Worm (Caenorhabditis elegans) whole organism, L1 larva: Measurements from ENCODE around the gene C07H6.2.

Experiments
- C16A3.4 ChIP-seq: fragments of 150-350 bp; optimal IDR thresholded peaks from 2 replicates; lab custom pipeline; 2014; ENCODE audit warnings: missing biosample characterization, missing genetic modification characterization
- F16B12.6 ChIP-seq: fragments of 150-350 bp; optimal IDR thresholded peaks from 2 replicates; lab custom pipeline; 2014; ENCODE audit warnings: missing biosample characterization, missing genetic modification characterization
- alr-1 ChIP-seq: fragments of 200-800 bp; sonication (Bioruptor generic); optimal IDR thresholded peaks from 2 replicates; lab custom pipeline; 2018; ENCODE audit warnings: borderline replicate concordance, mild to moderate bottlenecking, missing genetic modification characterization, missing compliant biosample characterization
- blmp-1 ChIP-seq: fragments of 150-350 bp; optimal IDR thresholded peaks from 2 replicates; lab custom pipeline; 2014; ENCODE audit warnings: missing biosample characterization, missing genetic modification characterization
- ceh-82 ChIP-seq, 3 experiments: fragments of 150-350 bp in 1 of 3; sonication (generic microtip) in 2 of 3; optimal IDR thresholded peaks; 2 replicates each; lab custom pipeline; 2014 to 2017; ENCODE audit warnings: missing biosample characterization in 3 of 3, missing genetic modification characterization in 3 of 3
- ceh-90 ChIP-seq: sonication (generic microtip); optimal IDR thresholded peaks from 2 replicates; lab custom pipeline; 2016; ENCODE audit warnings: missing genetic modification characterization, missing compliant biosample characterization
- dpl-1 ChIP-seq, 3 experiments: fragments of 150-350 bp in 2 of 3; sonication (generic microtip) in 1 of 3; optimal IDR thresholded peaks; 2 replicates each; lab custom pipeline; 2014 to 2017; ENCODE audit warnings: missing biosample characterization in 3 of 3, missing genetic modification characterization in 3 of 3, missing genetic modification reagents in 3 of 3
- dsc-1 ChIP-seq: sonication (generic microtip); optimal IDR thresholded peaks from 2 replicates; lab custom pipeline; 2016; ENCODE audit warnings: mild to moderate bottlenecking, missing genetic modification characterization, missing compliant biosample characterization
- efl-1 ChIP-seq, 4 experiments: fragments of 150-350 bp; optimal IDR thresholded peaks in 3 of 4; peaks in 1 of 4; 1 replicate in 1 of 4; 2 replicates in 3 of 4; lab custom pipeline; 2014; ENCODE audit warnings: missing biosample characterization in 2 of 4, missing genetic modification characterization in 2 of 4, missing genetic modification reagents in 2 of 4
- egl-13 ChIP-seq: sonication (generic microtip); optimal IDR thresholded peaks from 2 replicates; lab custom pipeline; 2016; ENCODE audit warnings: missing genotype, missing genetic modification reagents, missing genetic modification characterization, missing compliant biosample characterization
- elt-2 ChIP-seq: sonication (generic microtip); optimal IDR thresholded peaks from 2 replicates; lab custom pipeline; 2016; ENCODE audit warnings: missing genetic modification characterization, mild to moderate bottlenecking, inconsistent platforms, missing compliant biosample characterization, missing genetic modification reagents
- elt-3 ChIP-seq, 6 experiments: fragments of 150-350 bp in 1 of 6; sonication (generic microtip); optimal IDR thresholded peaks; 2 replicates each; lab custom pipeline; 2017 to 2018; ENCODE audit warnings: missing biosample characterization in 6 of 6, missing genetic modification characterization in 6 of 6, inconsistent platforms in 1 of 6
- fkh-10 ChIP-seq: sonication (generic microtip); optimal IDR thresholded peaks from 2 replicates; lab custom pipeline; 2017; ENCODE audit warnings: missing biosample characterization, missing genetic modification reagents, missing genetic modification characterization
- grh-1 ChIP-seq: fragments of 200-800 bp; sonication (Bioruptor generic); IDR thresholded peaks from 2 replicates; pipeline ENCODE4 v1.3.6; 2022; ENCODE audit warnings: missing genetic modification reagents, missing genetic modification characterization, missing compliant biosample characterization
- hpl-2 ChIP-seq: fragments of 150-350 bp; optimal IDR thresholded peaks from 2 replicates; lab custom pipeline; 2014; ENCODE audit warnings: missing biosample characterization, missing genetic modification reagents, missing genetic modification characterization
- irx-1 ChIP-seq: sonication (generic microtip); optimal IDR thresholded peaks from 2 replicates; lab custom pipeline; 2016; ENCODE audit warnings: missing genetic modification characterization, missing compliant biosample characterization
- isw-1 ChIP-seq: fragments of 200-800 bp; sonication (Bioruptor generic); IDR thresholded peaks from 2 replicates; pipeline ENCODE4 v1.3.6; 2022; ENCODE audit warnings: missing genetic modification characterization, missing compliant biosample characterization
- jun-1 ChIP-seq: fragments of 150-350 bp; optimal IDR thresholded peaks from 2 replicates; lab custom pipeline; 2014; ENCODE audit warnings: missing biosample characterization, missing genetic modification reagents, missing genetic modification characterization
- lin-13 ChIP-seq: fragments of 150-350 bp; optimal IDR thresholded peaks from 2 replicates; lab custom pipeline; 2014; ENCODE audit warnings: missing biosample characterization, missing genetic modification reagents, missing genetic modification characterization
- lin-14 ChIP-seq: fragments of 200-800 bp; sonication (Bioruptor generic); optimal IDR thresholded peaks from 2 replicates; lab custom pipeline; 2018; ENCODE audit warnings: mild to moderate bottlenecking, missing genetic modification characterization, moderate library complexity, missing compliant biosample characterization
- lsy-2 ChIP-seq, 2 experiments: fragments of 150-350 bp; optimal IDR thresholded peaks; 2 replicates each; lab custom pipeline; 2014; ENCODE audit warnings: missing biosample characterization in 2 of 2, missing genetic modification characterization in 2 of 2
- mdl-1 ChIP-seq, 2 experiments: fragments of 150-350 bp; optimal IDR thresholded peaks; 2 replicates each; lab custom pipeline; 2014 to 2017; ENCODE audit warnings: missing biosample characterization in 2 of 2, missing genetic modification characterization in 2 of 2, inconsistent platforms in 1 of 2
- nhr-19 ChIP-seq: fragments of 200-800 bp; sonication (Bioruptor generic); conservative IDR thresholded peaks from 2 replicates; pipeline ENCODE4 v1.3.6; 2022; ENCODE audit warnings: missing genetic modification characterization, missing compliant biosample characterization
- nhr-20 ChIP-seq: sonication (generic microtip); optimal IDR thresholded peaks from 2 replicates; lab custom pipeline; 2016; ENCODE audit warnings: mild to moderate bottlenecking, missing genetic modification characterization, missing compliant biosample characterization
- nhr-28 ChIP-seq: fragments of 150-350 bp; optimal IDR thresholded peaks from 2 replicates; lab custom pipeline; 2014; ENCODE audit warnings: missing biosample characterization, missing genetic modification characterization
- nhr-71 ChIP-seq: sonication (generic microtip); optimal IDR thresholded peaks from 2 replicates; lab custom pipeline; 2016; ENCODE audit warnings: mild to moderate bottlenecking, missing genetic modification characterization, moderate library complexity, missing compliant biosample characterization
- nhr-76 ChIP-seq: sonication (generic microtip); optimal IDR thresholded peaks from 2 replicates; lab custom pipeline; 2017; ENCODE audit warnings: missing biosample characterization, missing genetic modification characterization
- nhr-77 ChIP-seq: fragments of 150-350 bp; optimal IDR thresholded peaks from 2 replicates; lab custom pipeline; 2014; ENCODE audit warnings: missing biosample characterization, missing genetic modification characterization
- nhr-85 ChIP-seq: sonication (generic microtip); peaks from one replicate; lab custom pipeline; 2016; ENCODE audit warnings: missing genetic modification characterization, inconsistent platforms, missing compliant biosample characterization
- nhr-90 ChIP-seq: sonication (generic microtip); optimal IDR thresholded peaks from 2 replicates; lab custom pipeline; 2016; ENCODE audit warnings: mild to moderate bottlenecking, missing genetic modification characterization, missing compliant biosample characterization; ENCODE audit not compliant: poor library complexity
- pag-3 ChIP-seq: sonication (generic microtip); optimal IDR thresholded peaks from 2 replicates; lab custom pipeline; 2017; ENCODE audit warnings: missing genetic modification characterization, mild to moderate bottlenecking, missing compliant biosample characterization, antibody characterized with exemption, borderline replicate concordance; ENCODE audit not compliant: insufficient read depth
- pqm-1 ChIP-seq: sonication (generic microtip); optimal IDR thresholded peaks from 3 replicates; lab custom pipeline; 2017; ENCODE audit warnings: missing biosample characterization, missing genetic modification characterization
- rnt-1 ChIP-seq: sonication (generic microtip); optimal IDR thresholded peaks from 2 replicates; lab custom pipeline; 2016; ENCODE audit warnings: mild to moderate bottlenecking, missing genetic modification characterization, moderate library complexity, missing compliant biosample characterization
- snu-23 ChIP-seq: sonication (generic microtip); optimal IDR thresholded peaks from 2 replicates; lab custom pipeline; 2016; ENCODE audit warnings: missing genetic modification characterization, missing compliant biosample characterization
- sup-37 ChIP-seq: fragments of 200-800 bp; sonication (Bioruptor generic); optimal IDR thresholded peaks from 2 replicates; lab custom pipeline; 2018; ENCODE audit warnings: mild to moderate bottlenecking, missing genetic modification characterization, missing compliant biosample characterization
- tbx-2 ChIP-seq: sonication (generic microtip); optimal IDR thresholded peaks from 2 replicates; lab custom pipeline; 2016; ENCODE audit warnings: missing genetic modification characterization, missing compliant biosample characterization
- unc-30 ChIP-seq: sonication (generic microtip); optimal IDR thresholded peaks from 2 replicates; lab custom pipeline; 2017; ENCODE audit warnings: missing biosample characterization, missing genetic modification characterization
- unc-62 ChIP-seq: fragments of 150-350 bp; optimal IDR thresholded peaks from 2 replicates; lab custom pipeline; 2014; ENCODE audit warnings: missing biosample characterization, missing genetic modification reagents, missing genetic modification characterization
- unc-86 ChIP-seq: sonication (generic microtip); optimal IDR thresholded peaks from 2 replicates; lab custom pipeline; 2016; ENCODE audit warnings: missing genetic modification characterization, missing compliant biosample characterization
- vab-15 ChIP-seq: sonication (generic microtip); optimal IDR thresholded peaks from 2 replicates; lab custom pipeline; 2017; ENCODE audit warnings: missing genotype, mild to moderate bottlenecking, missing genetic modification characterization, missing compliant biosample characterization
- xbp-1 ChIP-seq: sonication (generic microtip); optimal IDR thresholded peaks from 2 replicates; lab custom pipeline; 2016; ENCODE audit warnings: missing genetic modification characterization, missing compliant biosample characterization

C07H6.2 gene

DNA sequence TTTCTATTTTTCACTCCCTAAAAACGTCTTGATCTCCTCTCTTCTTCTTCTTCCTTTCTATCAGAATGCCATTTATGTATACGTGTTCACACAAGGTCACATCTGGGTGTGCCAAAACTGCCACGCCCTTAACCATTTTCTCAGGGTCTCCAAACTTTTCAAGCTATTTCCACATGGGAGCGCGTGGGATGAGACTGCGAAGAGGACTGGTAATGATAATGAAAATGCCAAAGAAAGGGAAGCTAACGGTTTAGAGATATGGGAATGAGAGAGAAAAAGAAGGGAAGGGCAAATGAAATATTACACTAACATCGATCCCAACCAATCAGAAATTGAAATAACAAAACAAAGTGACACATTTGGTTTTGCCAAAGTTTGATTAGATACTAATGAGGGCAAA lies 32.5 kb upstream of the C07H6.2 start (continued):
- TF ChIP-seq dpl-1 (GFP tag; optimal IDR thresholded peaks at IDR 0.05; lab: Kevin White, UChicago) (peak in 2 of 3 experiments; percentile 9 to 16), F16B12.6 (tag; lab: Kevin White, UChicago) (no peak), blmp-1 (tag; lab: Kevin White, UChicago) (peak; percentile 91), dsc-1 (no peak), unc-86 (tag; lab: Kevin White, UChicago) (no peak), nhr-71 (tag; lab: Kevin White, UChicago) (peak; percentile 73)

DNA sequence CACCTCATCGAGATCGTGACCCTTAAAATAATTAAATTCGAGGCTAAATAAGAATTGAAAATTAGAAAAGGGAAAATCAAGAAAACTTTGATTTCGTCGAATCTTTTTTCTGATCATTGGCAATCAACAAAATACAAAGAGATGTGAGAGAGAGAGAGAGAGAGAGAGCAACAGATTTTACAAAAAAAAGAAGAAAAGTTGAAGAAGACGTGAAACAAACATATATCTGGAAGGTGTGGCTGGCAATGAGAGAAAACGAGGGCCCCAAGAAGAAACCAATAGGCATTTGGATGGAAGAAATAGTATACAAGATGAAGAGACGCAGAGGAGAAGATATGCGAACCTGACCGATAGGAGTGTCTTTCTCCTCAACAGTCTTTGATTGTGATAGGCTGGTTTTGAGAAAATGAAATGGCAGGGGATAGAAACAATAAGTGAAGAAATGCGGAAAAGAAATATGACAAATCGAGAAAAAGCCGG lies 31.7 kb upstream of the C07H6.2 start, which contains the start of gene mup-4:
Gene mup-4 (minus strand): TSS at position 51 of the 480 bp plus-strand sequence.
- TF ChIP-seq dpl-1 (GFP tag; optimal IDR thresholded peaks at IDR 0.05; lab: Kevin White, UChicago) (peak in 1 of 3 experiments; percentile 15), ceh-90 (tag; lab: Kevin White, UChicago) (no peak), fkh-10 (no peak), pqm-1 (no peak), egl-13 (tag; lab: Kevin White, UChicago) (no peak), nhr-90 (tag; lab: Kevin White, UChicago) (peak; percentile 39), lin-13 (GFP tag; lab: Kevin White, UChicago) (no peak), nhr-77 (tag; lab: Kevin White, UChicago) (no peak), tbx-2 (tag; lab: Kevin White, UChicago) (peak; percentile 17), ceh-82 (tag; optimal IDR thresholded peaks at IDR 0.05; lab: Kevin White, UChicago) (no peak), mdl-1 (tag; optimal IDR thresholded peaks at IDR 0.05; lab: Kevin White, UChicago) (no peak), vab-15 (tag; lab: Kevin White, UChicago) (no peak), grh-1 (GFP tag; lab: Robert Waterston, UW) (0 out of 2 replicates have a peak, but pooled peaks have one; percentile 11), xbp-1 (tag; lab: Kevin White, UChicago) (no peak), alr-1 (tag; lab: Kevin White, UChicago) (no peak), nhr-76 (tag; lab: Kevin White, UChicago) (no peak), unc-62 (GFP tag; lab: Kevin White, UChicago) (no peak), nhr-71 (tag; lab: Kevin White, UChicago) (peak; percentile 43), jun-1 (no peak), elt-3 (tag; optimal IDR thresholded peaks at IDR 0.05; lab: Kevin White, UChicago) (peak in 4 of 6 experiments; percentile 11 to 65 (median 39)), blmp-1 (tag; lab: Kevin White, UChicago) (peak; percentile 65), snu-23 (GFP tag; lab: Kevin White, UChicago) (peak; percentile 49), elt-2 (no peak), pag-3 (tag; lab: Kevin White, UChicago) (peak; percentile 91), rnt-1 (tag; lab: Kevin White, UChicago) (no peak), efl-1 (optimal IDR thresholded peaks at IDR 0.05; lab: Kevin White, UChicago) (no peak), efl-1 (GFP tag; optimal IDR thresholded peaks at IDR 0.05 in 1 of 2; lab: Kevin White, UChicago) (no peak), isw-1 (no peak), nhr-20 (tag; lab: Kevin White, UChicago) (peak; percentile 43), C16A3.4 (tag; lab: Kevin White, UChicago) (no peak), sup-37 (GFP tag; lab: Kevin White, UChicago) (no peak), lsy-2 (tag; optimal IDR thresholded peaks at IDR 0.05; lab: Kevin White, UChicago) (peak; percentile 4 to 21), nhr-19 (GFP tag; lab: Robert Waterston, UW) (no peak), hpl-2 (GFP tag; lab: Kevin White, UChicago) (no peak), irx-1 (tag; lab: Kevin White, UChicago) (no peak), unc-30 (tag; lab: Kevin White, UChicago) (no peak), nhr-28 (tag; lab: Kevin White, UChicago) (no peak), nhr-85 (tag; lab: Kevin White, UChicago) (peak; percentile 85), lin-14 (GFP tag; lab: Kevin White, UChicago) (peak; percentile 72)
